Fruit fly (Drosophila melanogaster) whole organism, embryonic: Measurements from ENCODE around the gene ple.

Experiments used
- CG11456 ChIP-seq: fragments of 200-800 bp; sonication (Bioruptor generic); IDR thresholded peaks from 3 replicates; pipeline ENCODE4 v1.3.6; 2022; ENCODE audit warnings: missing biosample characterization, missing genetic modification characterization
- CG11696 ChIP-seq: fragments of 200-800 bp; sonication (Bioruptor generic); IDR thresholded peaks from 2 replicates; pipeline ENCODE4 v1.3.6; 2022; ENCODE audit warnings: missing biosample characterization, missing genetic modification characterization
- CG12071 ChIP-seq: fragments of 200-800 bp; sonication (Bioruptor generic); optimal IDR thresholded peaks from 3 replicates; lab custom pipeline; 2018; ENCODE audit warnings: missing biosample characterization, mild to moderate bottlenecking, missing genetic modification characterization
- CG14050 ChIP-seq: fragments of 200-800 bp; sonication (Bioruptor generic); IDR thresholded peaks from 3 replicates; pipeline ENCODE4 v1.3.6; 2022; ENCODE audit warnings: missing biosample characterization, missing genetic modification characterization
- CG14710 ChIP-seq: fragments of 200-800 bp; sonication (Bioruptor generic); optimal IDR thresholded peaks from 3 replicates; lab custom pipeline; 2019; ENCODE audit warnings: missing biosample characterization, mild to moderate bottlenecking, missing genetic modification characterization, moderate library complexity
- CG15514 ChIP-seq: fragments of 200-800 bp; sonication (Bioruptor generic); optimal IDR thresholded peaks from 3 replicates; lab custom pipeline; 2017; ENCODE audit warnings: missing biosample characterization, missing genetic modification characterization, mild to moderate bottlenecking, moderate library complexity, missing genetic modification reagents
- CG1602 ChIP-seq: fragments of 200-800 bp; sonication (Bioruptor generic); optimal IDR thresholded peaks from 3 replicates; lab custom pipeline; 2016; ENCODE audit warnings: missing biosample characterization, missing genetic modification characterization
- CG17568 ChIP-seq: fragments of 200-800 bp; sonication (Bioruptor generic); optimal IDR thresholded peaks from 2 replicates; lab custom pipeline; 2018; ENCODE audit warnings: missing biosample characterization, mild to moderate bottlenecking, missing genetic modification characterization, moderate library complexity
- CG2875 ChIP-seq: fragments of 200-800 bp; sonication (Bioruptor generic); optimal IDR thresholded peaks from 2 replicates; lab custom pipeline; 2017; ENCODE audit warnings: missing biosample characterization, mild to moderate bottlenecking, missing genetic modification characterization, missing genetic modification reagents
- CG31365 ChIP-seq: fragments of 200-800 bp; sonication (Bioruptor generic); optimal IDR thresholded peaks from 2 replicates; lab custom pipeline; 2018; ENCODE audit warnings: missing biosample characterization, mild to moderate bottlenecking, missing genetic modification characterization
- CG32767 ChIP-seq: fragments of 200-800 bp; sonication (Bioruptor generic); IDR thresholded peaks from 2 replicates; pipeline ENCODE4 v1.3.6; 2022; ENCODE audit warnings: missing biosample characterization, missing genetic modification characterization
- CG3407 ChIP-seq: fragments of 200-800 bp; sonication (Bioruptor generic); optimal IDR thresholded peaks from 2 replicates; lab custom pipeline; 2018; ENCODE audit warnings: missing biosample characterization, mild to moderate bottlenecking, missing genetic modification characterization
- CG3995 ChIP-seq: fragments of 200-800 bp; sonication (Bioruptor generic); optimal IDR thresholded peaks from 3 replicates; lab custom pipeline; 2016; ENCODE audit warnings: missing biosample characterization, missing genetic modification characterization
- CG6272 ChIP-seq: fragments of 200-800 bp; sonication (Bioruptor generic); IDR thresholded peaks from 2 replicates; pipeline ENCODE4 v1.3.6; 2022; ENCODE audit warnings: missing biosample characterization, missing genetic modification characterization
- CG6683 ChIP-seq: fragments of 200-800 bp; sonication (Bioruptor generic); optimal IDR thresholded peaks from 2 replicates; lab custom pipeline; 2017; ENCODE audit warnings: missing biosample characterization, mild to moderate bottlenecking, missing genetic modification characterization, missing genetic modification reagents
- CG6689 ChIP-seq: fragments of 200-800 bp; sonication (Bioruptor generic); IDR thresholded peaks from 2 replicates; pipeline ENCODE4 v1.3.6; 2022; ENCODE audit warnings: missing biosample characterization, missing genetic modification characterization
- CG7271 ChIP-seq: fragments of 200-800 bp; sonication (Bioruptor generic); optimal IDR thresholded peaks from 2 replicates; lab custom pipeline; 2018; ENCODE audit warnings: missing biosample characterization, mild to moderate bottlenecking, missing genetic modification characterization, moderate library complexity
- CG7556 ChIP-seq: fragments of 200-800 bp; sonication (Bioruptor generic); optimal IDR thresholded peaks from 2 replicates; lab custom pipeline; 2017; ENCODE audit warnings: missing biosample characterization, mild to moderate bottlenecking, missing genetic modification characterization
- CG8765 ChIP-seq: fragments of 200-800 bp; sonication (Bioruptor generic); IDR thresholded peaks from 2 replicates; pipeline ENCODE4 v1.3.6; 2022; ENCODE audit warnings: missing biosample characterization, missing genetic modification characterization
- CG9437 ChIP-seq: fragments of 200-800 bp; sonication (Bioruptor generic); optimal IDR thresholded peaks from 2 replicates; lab custom pipeline; 2018; ENCODE audit warnings: missing biosample characterization, mild to moderate bottlenecking, missing genetic modification characterization
- CG9817 ChIP-seq: fragments of 200-800 bp; sonication (Bioruptor generic); optimal IDR thresholded peaks from 2 replicates; lab custom pipeline; 2018; ENCODE audit warnings: missing biosample characterization, mild to moderate bottlenecking, missing genetic modification characterization, moderate library complexity
- ERR ChIP-seq: fragments of 200-800 bp; sonication (Bioruptor generic); optimal IDR thresholded peaks from 2 replicates; lab custom pipeline; 2016; ENCODE audit warnings: missing biosample characterization, missing genetic modification characterization
- Fer2 ChIP-seq: fragments of 200-800 bp; sonication (Bioruptor generic); optimal IDR thresholded peaks from 2 replicates; lab custom pipeline; 2018; ENCODE audit warnings: missing biosample characterization, mild to moderate bottlenecking, missing genetic modification characterization, moderate library complexity
- H2.0 ChIP-seq: fragments of 200-800 bp; sonication (Bioruptor generic); IDR thresholded peaks from 2 replicates; pipeline ENCODE4 v1.3.6; 2022; ENCODE audit warnings: missing biosample characterization, missing genetic modification characterization
- Hmr ChIP-seq: fragments of 200-800 bp; sonication (Bioruptor generic); optimal IDR thresholded peaks from 3 replicates; lab custom pipeline; 2017; ENCODE audit warnings: mild to moderate bottlenecking, missing biosample characterization, missing genetic modification reagents, missing genetic modification characterization
- MBD-R2 ChIP-seq: fragments of 200-800 bp; sonication (Bioruptor generic); IDR thresholded peaks from 2 replicates; pipeline ENCODE4 v1.3.6; 2022; ENCODE audit warnings: missing biosample characterization, missing genetic modification characterization
- Optix ChIP-seq: fragments of 200-800 bp; sonication (Bioruptor generic); IDR thresholded peaks from 3 replicates; pipeline ENCODE4 v1.3.6; 2022; ENCODE audit warnings: missing biosample characterization, missing genetic modification characterization
- Vsx1 ChIP-seq: fragments of 200-800 bp; sonication (Bioruptor generic); optimal IDR thresholded peaks from 2 replicates; lab custom pipeline; 2017; ENCODE audit warnings: missing biosample characterization, mild to moderate bottlenecking, missing genetic modification characterization, missing genetic modification reagents
- Xbp1 ChIP-seq: fragments of 200-800 bp; sonication (Bioruptor generic); optimal IDR thresholded peaks from 3 replicates; lab custom pipeline; 2016; ENCODE audit warnings: missing biosample characterization, mild to moderate bottlenecking, missing genetic modification characterization
- abd-A ChIP-seq: fragments of 200-800 bp; sonication (Bioruptor generic); optimal IDR thresholded peaks from 3 replicates; lab custom pipeline; 2019; ENCODE audit warnings: missing biosample characterization, mild to moderate bottlenecking, missing genetic modification characterization, moderate library complexity
- br ChIP-seq: fragments of >200 bp; optimal IDR thresholded peaks from 2 replicates; lab custom pipeline; 2017
- chif ChIP-seq, 2 experiments: fragments of 200-800 bp; sonication (Bioruptor generic); optimal IDR thresholded peaks; 3 replicates each; lab custom pipeline; 2016; ENCODE audit warnings: missing biosample characterization in 2 of 2, missing genetic modification characterization in 2 of 2
- chm ChIP-seq: fragments of 200-800 bp; sonication (Bioruptor generic); IDR thresholded peaks from 2 replicates; pipeline ENCODE4 v1.3.6; 2022; ENCODE audit warnings: missing biosample characterization, missing genetic modification characterization
- gro ChIP-seq: fragments of 200-800 bp; sonication (Bioruptor generic); optimal IDR thresholded peaks from 2 replicates; lab custom pipeline; 2016; ENCODE audit warnings: missing biosample characterization, missing genetic modification characterization
- jing ChIP-seq: fragments of 200-800 bp; sonication (Bioruptor generic); optimal IDR thresholded peaks from 2 replicates; lab custom pipeline; 2018; ENCODE audit warnings: missing biosample characterization, mild to moderate bottlenecking, missing genetic modification characterization
- kah ChIP-seq: fragments of 200-800 bp; sonication (Bioruptor generic); optimal IDR thresholded peaks from 2 replicates; lab custom pipeline; 2018; ENCODE audit warnings: missing biosample characterization, mild to moderate bottlenecking, missing genetic modification characterization
- klu ChIP-seq: fragments of 200-800 bp; sonication (Bioruptor generic); IDR thresholded peaks from 2 replicates; pipeline ENCODE4 v1.3.6; 2022; ENCODE audit warnings: missing biosample characterization, missing genetic modification characterization
- lbe ChIP-seq: fragments of 200-800 bp; sonication (Bioruptor generic); optimal IDR thresholded peaks from 2 replicates; lab custom pipeline; 2016; ENCODE audit warnings: missing biosample characterization, mild to moderate bottlenecking, missing genetic modification characterization
- otp ChIP-seq: fragments of 200-800 bp; sonication (Bioruptor generic); IDR thresholded peaks from 3 replicates; pipeline ENCODE4, ENCODE4 v1.3.6; 2022; ENCODE audit warnings: missing biosample characterization, missing genetic modification characterization
- pb ChIP-seq: fragments of 200-800 bp; sonication (Bioruptor generic); optimal IDR thresholded peaks from 3 replicates; lab custom pipeline; 2016; ENCODE audit warnings: missing biosample characterization, missing genetic modification characterization
- pros ChIP-seq: fragments of 200-800 bp; sonication (Bioruptor generic); optimal IDR thresholded peaks from 3 replicates; lab custom pipeline; 2019; ENCODE audit warnings: missing biosample characterization, mild to moderate bottlenecking, missing genetic modification characterization, moderate library complexity
- pzg ChIP-seq: fragments of 200-800 bp; sonication (Bioruptor generic); optimal IDR thresholded peaks from 3 replicates; lab custom pipeline; 2018; ENCODE audit warnings: missing biosample characterization, mild to moderate bottlenecking, missing genetic modification characterization, moderate library complexity
- scrt ChIP-seq: fragments of 200-800 bp; sonication (Bioruptor generic); optimal IDR thresholded peaks from 2 replicates; lab custom pipeline; 2018; ENCODE audit warnings: missing biosample characterization, mild to moderate bottlenecking, missing genetic modification characterization, moderate library complexity
- sug ChIP-seq: fragments of 200-800 bp; optimal IDR thresholded peaks from 2 replicates; lab custom pipeline; 2019; ENCODE audit warnings: missing biosample characterization, mild to moderate bottlenecking, missing genetic modification characterization, moderate library complexity
- tup ChIP-seq: fragments of 200-800 bp; sonication (Bioruptor generic); optimal IDR thresholded peaks from 2 replicates; lab custom pipeline; 2016; ENCODE audit warnings: missing biosample characterization, mild to moderate bottlenecking, missing genetic modification characterization, moderate library complexity
- zen2 ChIP-seq: fragments of 200-800 bp; sonication (Bioruptor generic); IDR thresholded peaks from 3 replicates; pipeline ENCODE4 v1.3.6; 2022; ENCODE audit warnings: missing biosample characterization, missing genetic modification characterization; ENCODE audit not compliant: partially characterized antibody

ple gene

DNA sequence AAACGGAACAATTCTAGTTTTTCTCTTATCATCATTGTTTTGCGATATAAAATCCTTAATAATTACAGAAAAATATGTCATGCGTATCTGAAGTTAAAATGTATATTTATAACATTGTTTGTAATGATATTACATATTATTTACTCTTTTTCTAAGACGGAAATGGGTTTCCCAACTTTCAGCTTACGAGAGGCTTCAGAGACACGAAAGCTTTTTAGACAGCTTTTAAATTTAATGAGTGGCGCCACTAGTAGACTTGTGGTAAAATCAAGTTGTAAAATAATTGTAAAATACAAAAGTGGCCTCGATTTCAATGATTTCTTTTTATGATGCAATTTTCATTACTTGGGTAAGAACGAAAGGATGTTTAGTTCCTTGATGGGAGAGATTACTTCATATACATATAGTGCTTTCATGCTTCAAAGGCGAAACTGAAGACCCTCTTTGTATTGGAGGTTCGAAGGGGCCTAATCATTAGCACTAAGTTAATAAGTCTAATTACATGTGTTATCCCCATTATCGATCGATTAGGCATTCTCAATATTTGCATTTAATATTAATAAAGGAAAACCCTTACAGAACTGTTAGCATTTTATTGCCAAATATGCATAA lies 10.2 kb downstream of the ple start (continued):
- TF ChIP-seq chm (GFP tag; lab: Robert Waterston, UW) (peak; percentile 85; the same call in 1 of the 2 replicates), CG6689 (GFP tag; lab: Robert Waterston, UW) (peak; percentile 41), CG15514 (GFP tag; lab: Kevin White, UChicago) (peak; percentile 86), CG7556 (GFP tag; lab: Kevin White, UChicago) (peak; percentile 72), CG11696 (GFP tag; lab: Robert Waterston, UW) (peak; percentile 68), CG2875 (GFP tag; lab: Kevin White, UChicago) (peak; percentile 87), ERR (GFP tag; lab: Kevin White, UChicago) (peak; percentile 22), tup (GFP tag; lab: Kevin White, UChicago) (no peak), CG31365 (peak; percentile 76), CG8765 (GFP tag; lab: Robert Waterston, UW) (no peak), CG14050 (GFP tag; lab: Robert Waterston, UW) (peak; percentile 77), CG9817 (tag; lab: Kevin White, UChicago) (peak; percentile 95), jing (GFP tag; lab: Kevin White, UChicago) (peak; percentile 44), lbe (peak; percentile 44), br (lab: Kevin White, UChicago) (no peak), CG14710 (peak; percentile 26), H2.0 (GFP tag; lab: Robert Waterston, UW) (peak; percentile 87), sug (peak; percentile 78), CG6272 (0 out of 2 replicates have a peak, but pooled peaks have one; percentile 14), scrt (GFP tag; lab: Kevin White, UChicago) (peak; percentile 89), CG32767 (GFP tag; lab: Robert Waterston, UW) (no peak), MBD-R2 (GFP tag; lab: Robert Waterston, UW) (peak; percentile 62; the same call in 1 of the 2 replicates), CG6683 (GFP tag; lab: Kevin White, UChicago) (peak; percentile 79), Xbp1 (GFP tag; lab: Kevin White, UChicago) (peak; percentile 87), otp (peak; percentile 82; the same call in 2 of the 3 replicates), CG12071 (GFP tag; lab: Kevin White, UChicago) (peak; percentile 91), chif (GFP tag; optimal IDR thresholded peaks at IDR 0.05; lab: Kevin White, UChicago) (peak; percentile 35 to 73), CG1602 (GFP tag; lab: Kevin White, UChicago) (peak; percentile 51), pzg (GFP tag; lab: Kevin White, UChicago) (peak; percentile 15), pb (GFP tag; lab: Kevin White, UChicago) (peak; percentile 74), Vsx1 (GFP tag; lab: Kevin White, UChicago) (peak; percentile 93), CG3407 (GFP tag; lab: Kevin White, UChicago) (peak; percentile 88), kah (GFP tag; lab: Kevin White, UChicago) (peak; percentile 54), Hmr (GFP tag; lab: Kevin White, UChicago) (peak; percentile 97), CG3995 (GFP tag; lab: Kevin White, UChicago) (peak; percentile 69), zen2 (GFP tag; lab: Robert Waterston, UW) (no peak), pros (GFP tag; lab: Kevin White, UChicago) (no peak), CG17568 (GFP tag; lab: Kevin White, UChicago) (peak; percentile 92), Fer2 (tag; lab: Kevin White, UChicago) (peak; percentile 94), klu (peak; percentile 50; the same call in 1 of the 2 replicates), CG7271 (peak; percentile 82), gro (peak; percentile 94), Optix (GFP tag; lab: Robert Waterston, UW) (peak; percentile 74; the same call in 2 of the 3 replicates), abd-A (no peak), CG11456 (GFP tag; lab: Robert Waterston, UW) (peak; percentile 96), CG9437 (peak; percentile 71)
